Fruit fly (Drosophila melanogaster): ENCODE results near the gene CG32413.

DNA sequence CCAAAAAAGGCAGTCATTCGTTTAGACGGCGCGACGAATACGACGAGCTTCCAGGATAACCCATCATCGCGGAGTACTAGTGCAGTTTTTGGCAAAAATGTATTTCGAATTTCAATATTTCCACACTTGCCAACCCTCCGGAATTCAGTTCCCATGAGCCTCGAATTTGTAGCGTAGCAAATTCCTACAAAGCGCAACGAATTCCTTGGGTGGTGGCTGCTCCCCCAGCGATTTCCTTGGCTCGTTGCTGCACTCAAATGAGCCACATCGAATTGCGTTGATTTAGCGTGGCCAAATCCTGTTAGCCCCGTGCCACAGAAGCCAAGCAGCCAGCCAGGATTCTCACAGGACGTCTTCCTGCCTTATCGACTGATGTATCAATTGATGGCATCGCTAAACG is 19.1 kb downstream of the CG32413 start:
- TF ChIP-seq EcR (GFP tag; optimal IDR thresholded peaks at IDR 0.05) (no peak), CG34367 (tag; optimal IDR thresholded peaks at IDR 0.05) (no peak), Pif1A (GFP tag; optimal IDR thresholded peaks at IDR 0.05) (no peak), Pif1B (GFP tag; optimal IDR thresholded peaks at IDR 0.05) (no peak), fd96Ca (GFP tag; IDR thresholded peaks at IDR 0.05) (no peak), D1 (tag; optimal IDR thresholded peaks at IDR 0.05) (no peak), CG14655 (GFP tag; optimal IDR thresholded peaks at IDR 0.05) (no peak), CG9948 (tag; optimal IDR thresholded peaks at IDR 0.05) (no peak), CG17806 (tag; optimal IDR thresholded peaks at IDR 0.05) (no peak)

Data from whole organism, pupa.